Worm (Caenorhabditis elegans) whole organism, L4/young adult: ENCODE data around the gene Y97E10AR.8.
A peak's percentile ranks its signal among the peaks of the same experiment; 100 is the strongest.

ENCODE experiments used
- W03F9.2 ChIP-seq: fragments of 150-350 bp; optimal IDR thresholded peaks from 2 replicates; lab custom pipeline; 2014; ENCODE audit warnings: missing biosample characterization, missing genetic modification characterization
- dao-5 ChIP-seq: sonication (generic microtip); optimal IDR thresholded peaks from 2 replicates; lab custom pipeline; 2016; ENCODE audit warnings: missing genotype, missing genetic modification characterization, moderate library complexity, missing compliant biosample characterization
- him-1 ChIP-seq: sonication (generic microtip); optimal IDR thresholded peaks from 2 replicates; lab custom pipeline; 2016; ENCODE audit warnings: missing genotype, missing genetic modification reagents, missing genetic modification characterization, missing compliant biosample characterization

Y97E10AR.8 gene

ce11 chrV:8005000-8005399, at the start of gene Y97E10AR.8:
TSS of gene Y97E10AR.8 (plus strand) at chrV:8005300.
- no peak for TF ChIP-seq W03F9.2 (tag; lab: Kevin White, UChicago)
- no peak for TF ChIP-seq dao-5 (tag; lab: Kevin White, UChicago)
- no peak for TF ChIP-seq him-1 (tag; lab: Kevin White, UChicago)

ce11 chrV:7956218-7956617, 48.9 kb upstream of the Y97E10AR.8 start, which contains the start of gene pals-34:
TSS of gene pals-34 (minus strand) at chrV:7956497.
- no peak for TF ChIP-seq him-1 (tag; lab: Kevin White, UChicago)
- TF ChIP-seq dao-5 (tag; lab: Kevin White, UChicago), result no peak
- TF ChIP-seq W03F9.2 (tag; lab: Kevin White, UChicago), result no peak

ce11 chrV:7958740-7959320, 46.3 kb upstream of the Y97E10AR.8 start, which contains the start of the genes clec-217 and F26D11.2:
TSS of gene clec-217 (minus strand) at chrV:7958840.
TSS of gene F26D11.2 (plus strand) at chrV:7959270.
- TF ChIP-seq dao-5 (tag; lab: Kevin White, UChicago), result no peak
- TF ChIP-seq W03F9.2 (tag; lab: Kevin White, UChicago), result no peak
- TF ChIP-seq him-1 (tag; lab: Kevin White, UChicago), result no peak

- TF ChIP-seq him-1 (tag; lab: Kevin White, UChicago), result no peak
- TF ChIP-seq W03F9.2 (tag; lab: Kevin White, UChicago), result no peak
Observed at ce11 chrV:7964429-7964828, 40.7 kb upstream of the Y97E10AR.8 start.

ce11 chrV:7969107-7969506, 36.0 kb upstream of the Y97E10AR.8 start, which contains the start of gene che-7:
TSS of gene che-7 (minus strand) at chrV:7969207.
- no peak for TF ChIP-seq him-1 (tag; lab: Kevin White, UChicago)
- no peak for TF ChIP-seq W03F9.2 (tag; lab: Kevin White, UChicago)
- TF ChIP-seq dao-5 (tag; lab: Kevin White, UChicago), result no peak

- TF ChIP-seq dao-5 (tag; lab: Kevin White, UChicago), result no peak
- no peak for TF ChIP-seq him-1 (tag; lab: Kevin White, UChicago)
- TF ChIP-seq W03F9.2 (tag; lab: Kevin White, UChicago), result no peak
Observed at ce11 chrV:7970519-7970918, 34.6 kb upstream of the Y97E10AR.8 start.

ce11 chrV:7971376-7971775, 33.7 kb upstream of the Y97E10AR.8 start:
- TF ChIP-seq W03F9.2 (tag; lab: Kevin White, UChicago) (no peak), dao-5 (tag; lab: Kevin White, UChicago) (no peak), him-1 (tag; lab: Kevin White, UChicago) (no peak)

ce11 chrV:7977701-7978461, 27.2 kb upstream of the Y97E10AR.8 start, which contains the start of gene let-413:
TSS of gene let-413 (minus strand) at chrV:7977776.
- TF ChIP-seq dao-5 (tag; lab: Kevin White, UChicago) (no peak), him-1 (tag; lab: Kevin White, UChicago) (no peak), W03F9.2 (tag; lab: Kevin White, UChicago) (no peak)

ce11 chrV:7978798-7979197, 26.3 kb upstream of the Y97E10AR.8 start:
- TF ChIP-seq him-1 (tag; lab: Kevin White, UChicago) (no peak), W03F9.2 (tag; lab: Kevin White, UChicago) (no peak), dao-5 (tag; lab: Kevin White, UChicago) (no peak)

- no peak for TF ChIP-seq dao-5 (tag; lab: Kevin White, UChicago)
- TF ChIP-seq him-1 (tag; lab: Kevin White, UChicago), result peak; percentile 14
- no peak for TF ChIP-seq W03F9.2 (tag; lab: Kevin White, UChicago)
Observed at ce11 chrV:7980370-7980987, 24.6 kb upstream of the Y97E10AR.8 start.

ce11 chrV:7980993-7981595, 24.0 kb upstream of the Y97E10AR.8 start, which contains the start of gene F26D11.1:
TSS of gene F26D11.1 (plus strand) at chrV:7981545.
- TF ChIP-seq dao-5 (tag; lab: Kevin White, UChicago) (no peak), him-1 (tag; lab: Kevin White, UChicago) (no peak), W03F9.2 (tag; lab: Kevin White, UChicago) (no peak)

ce11 chrV:7983381-7984052, 21.6 kb upstream of the Y97E10AR.8 start, which contains the start of the genes natb-1 and abhd-12:
TSS of gene natb-1 (minus strand) at chrV:7983431.
TSS of gene abhd-12 (plus strand) at chrV:7983879.
- TF ChIP-seq him-1 (tag; lab: Kevin White, UChicago) (no peak), dao-5 (tag; lab: Kevin White, UChicago) (no peak), W03F9.2 (tag; lab: Kevin White, UChicago) (peak; percentile 75)
